Worm (Caenorhabditis elegans) whole organism, late embryonic: ENCODE results near the gene ZK1098.12.
A peak's percentile ranks its signal among the peaks of the same experiment; 100 is the strongest.

ENCODE experiments used
- C08G9.2 ChIP-seq: sonication (generic microtip); optimal IDR thresholded peaks from 2 replicates; lab custom pipeline; 2016; ENCODE audit warnings: mild to moderate bottlenecking, missing genetic modification characterization, moderate library complexity, missing compliant biosample characterization
- C38D4.7 ChIP-seq: fragments of 200-800 bp; sonication (Bioruptor generic); optimal IDR thresholded peaks from 2 replicates; lab custom pipeline; 2018; ENCODE audit warnings: mild to moderate bottlenecking, missing genetic modification characterization, moderate library complexity, missing compliant biosample characterization
- F13H6.1 ChIP-seq: sonication (generic microtip); optimal IDR thresholded peaks from 2 replicates; lab custom pipeline; 2016; ENCODE audit warnings: missing genetic modification characterization, missing compliant biosample characterization
- K09A11.1 ChIP-seq: sonication (generic microtip); optimal IDR thresholded peaks from 2 replicates; lab custom pipeline; 2017; ENCODE audit warnings: antibody characterized with exemption, mild to moderate bottlenecking, missing genetic modification characterization, missing compliant biosample characterization; ENCODE audit not compliant: insufficient read depth
- ceh-14 ChIP-seq: sonication (generic microtip); optimal IDR thresholded peaks from 2 replicates; lab custom pipeline; 2016; ENCODE audit warnings: missing genotype, missing genetic modification characterization, missing compliant biosample characterization
- ceh-18 ChIP-seq: sonication (generic microtip); optimal IDR thresholded peaks from 2 replicates; lab custom pipeline; 2016; ENCODE audit warnings: missing genetic modification characterization, missing compliant biosample characterization
- ceh-30 ChIP-seq: fragments of 150-350 bp; optimal IDR thresholded peaks from 2 replicates; lab custom pipeline; 2014; ENCODE audit warnings: missing biosample characterization, missing genetic modification characterization
- ceh-31 ChIP-seq: sonication (generic microtip); optimal IDR thresholded peaks from 2 replicates; lab custom pipeline; 2016; ENCODE audit warnings: missing genetic modification characterization, missing compliant biosample characterization
- ceh-34 ChIP-seq: sonication (generic microtip); optimal IDR thresholded peaks from 2 replicates; lab custom pipeline; 2016; ENCODE audit warnings: mild to moderate bottlenecking, missing genetic modification characterization, missing compliant biosample characterization
- ceh-9 ChIP-seq: sonication (generic microtip); optimal IDR thresholded peaks from 2 replicates; lab custom pipeline; 2016; ENCODE audit warnings: mild to moderate bottlenecking, missing genetic modification characterization, inconsistent platforms, missing compliant biosample characterization
- che-1 ChIP-seq: sonication (generic microtip); optimal IDR thresholded peaks from 2 replicates; lab custom pipeline; 2016; ENCODE audit warnings: mild to moderate bottlenecking, missing genetic modification characterization, missing compliant biosample characterization
- elt-2 ChIP-seq: sonication (generic microtip); optimal IDR thresholded peaks from 2 replicates; lab custom pipeline; 2016; ENCODE audit warnings: missing genetic modification reagents, missing genetic modification characterization, missing compliant biosample characterization
- fkh-10 ChIP-seq: fragments of 150-350 bp; optimal IDR thresholded peaks from 2 replicates; lab custom pipeline; 2014; ENCODE audit warnings: missing biosample characterization, missing genetic modification reagents, missing genetic modification characterization
- hlh-15 ChIP-seq: sonication (generic microtip); optimal IDR thresholded peaks from 2 replicates; lab custom pipeline; 2016; ENCODE audit warnings: missing genetic modification characterization, missing compliant biosample characterization
- hlh-30 ChIP-seq: sonication (generic microtip); optimal IDR thresholded peaks from 2 replicates; lab custom pipeline; 2017; ENCODE audit warnings: antibody characterized with exemption, missing genetic modification characterization, missing compliant biosample characterization; ENCODE audit not compliant: insufficient read depth
- nfya-1 ChIP-seq: sonication (generic microtip); optimal IDR thresholded peaks from 2 replicates; lab custom pipeline; 2017; ENCODE audit warnings: missing genetic modification characterization, mild to moderate bottlenecking, missing compliant biosample characterization, antibody characterized with exemption, moderate library complexity
- odd-2 ChIP-seq: sonication (generic microtip); optimal IDR thresholded peaks from 2 replicates; lab custom pipeline; 2017; ENCODE audit warnings: antibody characterized with exemption, mild to moderate bottlenecking, missing genetic modification characterization, missing compliant biosample characterization
- pag-3 ChIP-seq: sonication (generic microtip); optimal IDR thresholded peaks from 2 replicates; lab custom pipeline; 2016; ENCODE audit warnings: missing compliant biosample characterization, missing genetic modification characterization, borderline replicate concordance
- pat-9 ChIP-seq: fragments of 200-800 bp; sonication (Bioruptor generic); optimal IDR thresholded peaks from 2 replicates; lab custom pipeline; 2018; ENCODE audit warnings: mild to moderate bottlenecking, missing genetic modification characterization, moderate library complexity, missing compliant biosample characterization
- pha-2 ChIP-seq: sonication (generic microtip); optimal IDR thresholded peaks from 2 replicates; lab custom pipeline; 2017; ENCODE audit warnings: mild to moderate bottlenecking, missing genetic modification characterization, missing compliant biosample characterization
- sox-4 ChIP-seq: sonication (generic microtip); optimal IDR thresholded peaks from 2 replicates; lab custom pipeline; 2017; ENCODE audit warnings: mild to moderate bottlenecking, missing genetic modification characterization, inconsistent platforms, missing compliant biosample characterization
- tbx-2 ChIP-seq: sonication (generic microtip); optimal IDR thresholded peaks from 2 replicates; lab custom pipeline; 2016; ENCODE audit warnings: missing genetic modification characterization, missing compliant biosample characterization
- unc-42 ChIP-seq: sonication (generic microtip); optimal IDR thresholded peaks from 2 replicates; lab custom pipeline; 2016; ENCODE audit warnings: missing genotype, missing genetic modification characterization, missing compliant biosample characterization
- zip-5 ChIP-seq: sonication (generic microtip); optimal IDR thresholded peaks from 2 replicates; lab custom pipeline; 2016; ENCODE audit warnings: missing genetic modification characterization, missing compliant biosample characterization

Gene ZK1098.12

ce11 chrIII:9565973-9566372, 21.1 kb downstream of the ZK1098.12 start, which contains the start of gene C48B4.11:
Gene C48B4.11 (minus strand): TSS chrIII:9566115.
- TF ChIP-seq sox-4 (tag; lab: Kevin White, UChicago) (no peak), C38D4.7 (GFP tag; lab: Kevin White, UChicago) (no peak), ceh-34 (tag; lab: Kevin White, UChicago) (no peak), ceh-9 (tag; lab: Kevin White, UChicago) (no peak), pag-3 (tag; lab: Kevin White, UChicago) (no peak), pat-9 (no peak), hlh-15 (no peak)

DNA sequence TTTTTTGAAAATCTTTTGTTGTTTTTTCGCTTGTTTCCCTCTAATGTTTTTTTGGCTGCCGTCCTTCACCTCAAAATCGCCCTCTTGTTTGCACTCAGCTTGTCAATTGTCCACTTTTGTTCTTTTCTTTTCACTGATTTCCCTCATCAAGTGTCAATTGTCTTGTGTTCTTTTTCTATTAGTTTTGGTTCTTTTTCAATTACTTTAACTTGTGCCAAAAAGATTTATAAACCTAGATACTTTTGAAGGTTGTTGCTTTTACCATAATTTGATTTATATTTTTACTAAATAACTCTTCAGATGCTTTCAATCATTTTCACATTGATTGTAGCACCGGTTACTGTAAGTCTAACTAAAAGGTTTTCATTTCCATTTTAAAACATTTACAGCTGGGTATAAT, 23.5 kb downstream of the ZK1098.12 start, which contains the start of gene C48B4.13:
C48B4.13 (plus strand) TSS at position 301 of the 400 bp plus-strand sequence.
- TF ChIP-seq ceh-9 (tag; lab: Kevin White, UChicago) (no peak), odd-2 (no peak), F13H6.1 (no peak), pha-2 (tag; lab: Kevin White, UChicago) (no peak), nfya-1 (tag; lab: Kevin White, UChicago) (no peak), K09A11.1 (tag; lab: Kevin White, UChicago) (no peak), ceh-31 (tag; lab: Kevin White, UChicago) (no peak), pag-3 (tag; lab: Kevin White, UChicago) (no peak), ceh-18 (no peak)

ce11 chrIII:9570869-9571268, 25.9 kb downstream of the ZK1098.12 start:
- TF ChIP-seq nfya-1 (tag; lab: Kevin White, UChicago) (peak; percentile 99), che-1 (tag; lab: Kevin White, UChicago) (no peak)

ce11 chrIII:9580039-9580891, 35.3 kb downstream of the ZK1098.12 start, which contains the start of gene ced-7:
Gene ced-7 (minus strand): TSS chrIII:9580089.
- TF ChIP-seq hlh-30 (tag; lab: Kevin White, UChicago) (peak; percentile 84), che-1 (tag; lab: Kevin White, UChicago) (no peak)

- peak; percentile 16 for TF ChIP-seq elt-2 (tag; lab: Kevin White, UChicago)
- TF ChIP-seq tbx-2: no peak
Observed at ce11 chrIII:9582240-9582639, 37.3 kb downstream of the ZK1098.12 start, which contains the start of gene C48B4.3. Gene C48B4.3 (minus strand): TSS chrIII:9582388.

DNA sequence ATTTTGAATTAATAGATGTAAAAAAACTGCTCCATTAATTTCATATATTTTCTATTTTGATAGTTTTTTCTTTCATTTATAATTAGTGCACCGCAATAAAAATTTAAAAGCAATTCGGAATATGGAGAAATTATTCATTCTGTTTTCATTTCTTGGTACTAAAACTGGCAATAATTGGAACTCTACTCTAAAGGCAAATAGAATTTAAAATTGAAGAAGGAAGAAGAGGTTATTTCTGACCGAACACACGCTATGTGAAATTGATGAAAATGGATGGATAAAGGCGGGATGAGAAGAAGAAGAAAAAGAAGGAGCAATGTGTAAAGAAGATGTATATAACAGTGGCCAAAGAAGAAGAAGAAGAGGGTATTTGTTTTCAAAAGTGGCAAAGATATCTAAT, 38.3 kb downstream of the ZK1098.12 start:
- TF ChIP-seq unc-42 (tag; lab: Kevin White, UChicago) (peak; percentile 57), fkh-10 (no peak), ceh-14 (tag; lab: Kevin White, UChicago) (peak; percentile 13), zip-5 (tag; lab: Kevin White, UChicago) (no peak)

- TF ChIP-seq che-1 (tag; lab: Kevin White, UChicago): no peak
- TF ChIP-seq unc-42 (tag; lab: Kevin White, UChicago): peak; percentile 91
- TF ChIP-seq C08G9.2 (tag; lab: Kevin White, UChicago): no peak
Observed at ce11 chrIII:9585314-9585713, 40.4 kb downstream of the ZK1098.12 start.

- TF ChIP-seq ceh-30 (tag; lab: Kevin White, UChicago) (no peak), elt-2 (tag; lab: Kevin White, UChicago) (peak; percentile 90)
Observed at ce11 chrIII:9590212-9590611, 45.3 kb downstream of the ZK1098.12 start.
